Worm (Caenorhabditis elegans): ENCODE measurements around the gene M03F4.6.

The M03F4.6 gene

DNA sequence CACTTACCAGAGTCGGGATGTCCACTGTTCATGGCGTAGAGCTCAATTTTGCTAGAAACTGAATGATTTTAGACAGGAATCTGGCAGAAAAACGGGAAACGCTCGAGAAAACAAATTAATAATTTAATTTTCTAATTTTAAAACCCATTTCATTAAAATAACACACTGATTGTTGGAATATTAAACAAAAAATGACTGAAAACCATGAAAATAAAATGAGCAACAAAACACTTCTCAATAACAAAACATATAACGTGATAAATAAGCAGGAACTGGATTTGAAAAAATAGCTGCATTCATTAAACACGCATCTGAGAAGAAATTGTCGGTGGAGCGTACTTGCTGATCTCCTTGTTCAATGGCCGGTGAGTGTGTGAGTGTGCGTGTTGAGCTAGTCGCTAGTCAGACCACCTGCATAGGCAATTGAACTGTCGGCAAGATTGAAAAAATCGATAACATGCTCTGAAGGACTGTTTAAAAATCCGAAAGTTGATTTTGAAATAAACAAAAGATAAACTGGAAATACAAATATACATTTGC is 28.5 kb upstream of the M03F4.6 start, which contains the start of gene ZC8.6 (continued):
- peak; percentile 53 for TF ChIP-seq dve-1 (tag; optimal IDR thresholded peaks at IDR 0.05; ENCODE audit: insufficient read depth)
- no peak for TF ChIP-seq nhr-6 (tag; optimal IDR thresholded peaks at IDR 0.05)
- TF ChIP-seq mdl-1 (tag; optimal IDR thresholded peaks at IDR 0.05): peak in 1 of 2 experiments; percentile 33
- peak; percentile 20 for TF ChIP-seq nhr-11 (tag; optimal IDR thresholded peaks at IDR 0.05)
- TF ChIP-seq egl-27 (tag; optimal IDR thresholded peaks at IDR 0.05): no peak
- peak; percentile 13 for TF ChIP-seq hlh-30 (tag; optimal IDR thresholded peaks at IDR 0.05; ENCODE audit: insufficient read depth)

DNA sequence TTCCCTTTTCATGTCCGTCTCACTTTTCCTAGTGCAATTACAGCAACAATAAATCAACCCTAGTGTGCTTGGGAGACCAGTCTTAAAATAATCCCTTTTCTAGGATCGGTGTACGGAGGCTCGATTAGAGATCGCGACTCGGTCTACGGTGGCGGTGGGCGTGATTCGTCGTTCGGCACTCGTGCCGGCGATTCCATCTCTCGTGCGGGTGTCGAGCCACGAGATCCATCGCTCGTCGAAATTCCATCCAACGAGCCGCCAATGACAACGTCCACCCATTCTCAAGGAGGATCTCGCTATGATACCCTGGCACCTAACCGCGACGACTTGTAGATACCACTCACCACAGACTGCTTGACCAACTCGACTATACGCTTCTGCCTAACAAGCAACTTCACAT is 23.4 kb upstream of the M03F4.6 start:
- no peak for TF ChIP-seq sdz-12 (GFP tag; optimal IDR thresholded peaks at IDR 0.05)
- no peak for TF ChIP-seq pqm-1 (tag; optimal IDR thresholded peaks at IDR 0.05)
- TF ChIP-seq lin-29 (GFP tag; IDR thresholded peaks at IDR 0.05): no peak
- TF ChIP-seq php-3 (GFP tag; IDR thresholded peaks at IDR 0.05): 0 out of 2 replicates have a peak, but pooled peaks have one; percentile 11
- no peak for TF ChIP-seq nhr-10 (tag; optimal IDR thresholded peaks at IDR 0.05)
- TF ChIP-seq ceh-28 (tag; optimal IDR thresholded peaks at IDR 0.05): no peak
- TF ChIP-seq aly-2 (tag; optimal IDR thresholded peaks at IDR 0.05): no peak
- no peak for TF ChIP-seq nhr-237 (tag; optimal IDR thresholded peaks at IDR 0.05)
- peak; percentile 70 for TF ChIP-seq set-16 (GFP tag; IDR thresholded peaks at IDR 0.05)
- peak; percentile 66; the same call in 1 of the 2 replicates for TF ChIP-seq egl-43 (GFP tag; IDR thresholded peaks at IDR 0.05)
- no peak for TF ChIP-seq dve-1 (tag; optimal IDR thresholded peaks at IDR 0.05; ENCODE audit: insufficient read depth)
- no peak for TF ChIP-seq lin-15B (tag; optimal IDR thresholded peaks at IDR 0.05)
- TF ChIP-seq nhr-41 (GFP tag; IDR thresholded peaks at IDR 0.05): no peak
- TF ChIP-seq unc-39 (tag; optimal IDR thresholded peaks at IDR 0.05): no peak
- TF ChIP-seq dmd-9 (GFP tag; IDR thresholded peaks at IDR 0.05): no peak

DNA sequence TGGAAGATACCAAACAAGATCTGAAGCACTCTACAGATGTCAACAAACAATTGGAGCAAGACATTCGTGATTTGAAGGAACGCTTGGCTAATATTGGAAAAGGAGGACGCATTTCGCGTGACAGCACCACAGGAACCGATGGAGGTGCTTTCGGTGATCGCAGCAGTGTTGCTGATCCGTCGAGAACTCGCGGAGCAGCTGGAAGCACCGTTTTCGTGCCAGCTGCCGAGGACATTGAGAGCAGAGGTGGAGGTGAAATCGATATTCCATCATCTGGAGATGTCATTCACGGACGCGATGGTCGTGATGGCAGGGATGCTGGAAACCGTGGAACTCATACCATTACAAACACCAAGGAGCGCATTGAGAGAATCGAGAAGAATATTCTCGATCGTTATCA is 18.5 kb upstream of the M03F4.6 start:
- TF ChIP-seq nhr-28 (tag; optimal IDR thresholded peaks at IDR 0.05) (no peak), set-16 (GFP tag; IDR thresholded peaks at IDR 0.05) (peak; percentile 64)

DNA sequence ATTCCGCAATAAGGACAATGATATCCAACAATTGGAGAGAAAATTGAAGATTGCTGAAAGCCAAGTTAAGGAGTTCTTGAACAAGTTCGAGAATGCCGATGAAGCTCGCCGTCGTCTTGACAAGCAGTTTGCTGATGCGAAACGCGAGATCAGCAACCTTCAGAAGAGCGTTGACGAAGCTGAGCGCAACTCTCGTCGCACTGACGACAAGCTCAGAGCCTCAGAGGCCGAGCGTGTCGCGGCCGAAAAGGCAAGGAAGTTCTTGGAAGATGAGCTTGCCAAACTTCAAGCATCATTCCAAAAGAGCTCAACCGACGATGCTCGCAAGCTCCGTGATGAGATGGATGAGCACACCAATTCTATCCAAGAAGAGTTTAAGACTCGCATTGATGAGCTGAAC is 17.2 kb upstream of the M03F4.6 start:
- TF ChIP-seq arid-1 (GFP tag; conservative IDR thresholded peaks at IDR 0.05) (no peak), aha-1 (tag) (no peak), egl-43 (GFP tag; IDR thresholded peaks at IDR 0.05) (0 out of 2 replicates have a peak, but pooled peaks have one; percentile 38), hif-1 (tag; optimal IDR thresholded peaks at IDR 0.05) (no peak), set-16 (GFP tag; IDR thresholded peaks at IDR 0.05) (peak; percentile 68), zip-2 (tag; optimal IDR thresholded peaks at IDR 0.05) (no peak)

DNA sequence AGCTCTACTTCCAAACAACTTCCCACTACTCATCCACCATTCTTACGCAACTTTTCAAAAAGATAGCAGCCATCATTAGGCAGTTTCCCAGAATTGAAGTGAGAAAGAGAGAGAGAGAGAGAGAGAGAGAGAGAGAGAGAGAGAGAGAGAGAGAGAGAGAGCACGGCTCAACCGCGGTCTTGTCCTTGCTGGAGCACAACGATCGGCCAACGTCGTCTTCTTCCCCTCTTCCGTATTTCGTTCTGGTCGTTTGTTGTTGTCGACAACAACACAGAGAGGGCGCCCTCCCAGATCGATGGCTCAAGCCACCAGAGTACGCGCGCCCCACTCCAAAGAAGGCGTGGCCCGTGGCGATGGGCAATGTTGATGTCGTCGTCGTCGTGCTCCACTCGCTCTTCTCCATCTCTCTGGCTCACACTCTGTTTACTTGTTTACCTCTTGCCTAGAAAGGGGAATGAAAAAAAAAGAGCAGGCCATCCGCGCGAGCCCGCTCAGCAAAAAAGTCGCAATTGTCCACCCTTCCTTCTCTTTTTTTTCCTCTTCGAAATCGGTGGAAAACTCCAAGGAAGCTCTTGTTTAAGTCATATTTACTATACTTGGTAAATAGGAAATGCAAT is 13.0 kb upstream of the M03F4.6 start:
- TF ChIP-seq ceh-44 (GFP tag; IDR thresholded peaks at IDR 0.05) (no peak), ama-1 (optimal IDR thresholded peaks at IDR 0.05) (no peak), snpc-1.2 (GFP tag; IDR thresholded peaks at IDR 0.05) (no peak), unc-39 (tag; optimal IDR thresholded peaks at IDR 0.05) (no peak), T26A8.4 (GFP tag; IDR thresholded peaks at IDR 0.05) (no peak), Y105C5A.15 (GFP tag; IDR thresholded peaks at IDR 0.05) (no peak), Y5F2A.4 (GFP tag; optimal IDR thresholded peaks at IDR 0.05) (no peak), php-3 (GFP tag; IDR thresholded peaks at IDR 0.05) (no peak), R02D3.7 (tag; optimal IDR thresholded peaks at IDR 0.05) (no peak), sdz-12 (GFP tag; optimal IDR thresholded peaks at IDR 0.05) (no peak), madf-9 (GFP tag; conservative IDR thresholded peaks at IDR 0.05) (no peak), duxl-1 (tag; optimal IDR thresholded peaks at IDR 0.05; ENCODE audit: poor library complexity) (no peak), tra-1 (GFP tag; IDR thresholded peaks at IDR 0.05) (no peak), lin-38 (GFP tag; IDR thresholded peaks at IDR 0.05) (no peak), pha-4 (GFP tag; IDR thresholded peaks at IDR 0.05) (no peak; the same call in 1 of the 2 replicates), pha-4 (tag; optimal IDR thresholded peaks at IDR 0.05) (no peak), snpc-4 (tag; optimal IDR thresholded peaks at IDR 0.05) (no peak), lsy-2 (tag; optimal IDR thresholded peaks at IDR 0.05) (peak in 1 of 2 experiments; percentile 50), cey-2 (tag; optimal IDR thresholded peaks at IDR 0.05; ENCODE audit: borderline replicate concordance, insufficient read depth) (no peak), zfp-3 (GFP tag; conservative IDR thresholded peaks at IDR 0.05) (no peak), lin-29 (GFP tag; IDR thresholded peaks at IDR 0.05) (no peak), vab-7 (GFP tag; IDR thresholded peaks at IDR 0.05) (0 out of 2 replicates have a peak, but pooled peaks have one; percentile 4), nhr-10 (tag; optimal IDR thresholded peaks at IDR 0.05) (no peak)

All from whole organism, L4 larva.